Worm (Caenorhabditis elegans) whole organism, early embryonic: Measurements from ENCODE around the gene F37A4.2.

Experiments
- B0310.2 ChIP-seq: sonication (generic microtip); optimal IDR thresholded peaks from 2 replicates; lab custom pipeline; 2016; ENCODE audit warnings: mild to moderate bottlenecking, missing genetic modification characterization, missing compliant biosample characterization
- F13C5.2 ChIP-seq: sonication (generic microtip); optimal IDR thresholded peaks from 2 replicates; lab custom pipeline; 2017; ENCODE audit warnings: mild to moderate bottlenecking, missing genetic modification characterization, inconsistent platforms, missing compliant biosample characterization
- aly-1 ChIP-seq: sonication (generic microtip); optimal IDR thresholded peaks from 2 replicates; lab custom pipeline; 2016; ENCODE audit warnings: missing genetic modification characterization, missing compliant biosample characterization
- ama-1 ChIP-seq: fragments of 150-350 bp; optimal IDR thresholded peaks from 2 replicates; lab custom pipeline; 2014
- ceh-13 ChIP-seq: fragments of 200-800 bp; sonication (Bioruptor generic); optimal IDR thresholded peaks from 2 replicates; lab custom pipeline; 2018; ENCODE audit warnings: mild to moderate bottlenecking, missing genetic modification characterization, missing compliant biosample characterization
- ceh-36 ChIP-seq: sonication (generic microtip); optimal IDR thresholded peaks from 2 replicates; lab custom pipeline; 2016; ENCODE audit warnings: missing genetic modification characterization, inconsistent platforms, missing compliant biosample characterization
- ets-7 ChIP-seq: sonication (generic microtip); optimal IDR thresholded peaks from 2 replicates; lab custom pipeline; 2016; ENCODE audit warnings: missing genotype, missing genetic modification characterization, missing compliant biosample characterization
- flt-1 ChIP-seq: fragments of 200-800 bp; sonication (Bioruptor generic); IDR thresholded peaks from 2 replicates; pipeline ENCODE4 v1.3.6; 2022; ENCODE audit warnings: missing genetic modification characterization, missing compliant biosample characterization
- hmbx-1 ChIP-seq: sonication (generic microtip); optimal IDR thresholded peaks from 2 replicates; lab custom pipeline; 2016; ENCODE audit warnings: mild to moderate bottlenecking, missing genetic modification characterization, missing compliant biosample characterization
- hmg-4 ChIP-seq: fragments of 200-800 bp; sonication (Bioruptor generic); optimal IDR thresholded peaks from 2 replicates; lab custom pipeline; 2018; ENCODE audit warnings: mild to moderate bottlenecking, missing genetic modification characterization, missing compliant biosample characterization
- hnd-1 ChIP-seq: sonication (generic microtip); optimal IDR thresholded peaks from 2 replicates; lab custom pipeline; 2016; ENCODE audit warnings: missing genetic modification characterization, missing compliant biosample characterization
- pes-1 ChIP-seq: fragments of 200-800 bp; sonication (Bioruptor generic); IDR thresholded peaks from 2 replicates; pipeline ENCODE4 v1.3.6; 2022; ENCODE audit warnings: missing genetic modification reagents, missing genetic modification characterization, missing compliant biosample characterization
- scrt-1 ChIP-seq: fragments of 200-800 bp; sonication (Bioruptor generic); IDR thresholded peaks from 2 replicates; pipeline ENCODE4 v1.3.6; 2022; ENCODE audit warnings: missing genetic modification characterization, missing compliant biosample characterization
- sea-1 ChIP-seq: fragments of 200-800 bp; sonication (Bioruptor generic); conservative IDR thresholded peaks from 2 replicates; pipeline ENCODE4 v1.3.6; 2022; ENCODE audit warnings: missing genetic modification characterization, missing compliant biosample characterization
- tbx-11 ChIP-seq: fragments of 200-800 bp; sonication (Bioruptor generic); IDR thresholded peaks from 2 replicates; pipeline ENCODE4 v1.3.6; 2022; ENCODE audit warnings: missing genetic modification characterization, missing compliant biosample characterization
- tbx-37 ChIP-seq: fragments of 200-800 bp; sonication (Bioruptor generic); conservative IDR thresholded peaks from 2 replicates; pipeline ENCODE4 v1.3.6; 2022; ENCODE audit warnings: missing genetic modification reagents, missing genetic modification characterization, missing compliant biosample characterization
- tra-4 ChIP-seq: sonication (generic microtip); optimal IDR thresholded peaks from 2 replicates; lab custom pipeline; 2017; ENCODE audit warnings: missing genetic modification characterization, missing compliant biosample characterization

F37A4.2 gene

ce11 chrIII:6693285-6693684 lies 29.0 kb upstream of the F37A4.2 start:
- no peak for TF ChIP-seq sea-1 (GFP tag; lab: Robert Waterston, UW)
- no peak for TF ChIP-seq flt-1
- no peak for TF ChIP-seq aly-1 (tag; lab: Kevin White, UChicago)
- TF ChIP-seq pes-1 (GFP tag; lab: Robert Waterston, UW): no peak
- no peak for TF ChIP-seq F13C5.2 (tag; lab: Kevin White, UChicago)
- TF ChIP-seq ceh-13 (GFP tag; lab: Kevin White, UChicago): no peak
- TF ChIP-seq scrt-1 (GFP tag; lab: Robert Waterston, UW): no peak
- no peak for TF ChIP-seq tbx-11 (GFP tag; lab: Robert Waterston, UW)
- TF ChIP-seq hnd-1 (tag; lab: Kevin White, UChicago): no peak
- TF ChIP-seq tra-4: no peak
- no peak for TF ChIP-seq hmg-4 (GFP tag; lab: Kevin White, UChicago)
- TF ChIP-seq ama-1 (lab: Kevin White, UChicago): no peak
- TF ChIP-seq hmbx-1 (tag; lab: Kevin White, UChicago): no peak
- no peak for TF ChIP-seq ceh-36
- no peak for TF ChIP-seq ets-7 (tag; lab: Kevin White, UChicago)
- no peak for TF ChIP-seq tbx-37 (GFP tag; lab: Robert Waterston, UW)
- no peak for TF ChIP-seq B0310.2

ce11 chrIII:6695189-6695588 lies 27.1 kb upstream of the F37A4.2 start:
- TF ChIP-seq hmg-4 (GFP tag; lab: Kevin White, UChicago): no peak
- TF ChIP-seq tra-4: no peak
- TF ChIP-seq hmbx-1 (tag; lab: Kevin White, UChicago): no peak
- TF ChIP-seq scrt-1 (GFP tag; lab: Robert Waterston, UW): no peak
- TF ChIP-seq flt-1: no peak
- no peak for TF ChIP-seq aly-1 (tag; lab: Kevin White, UChicago)
- TF ChIP-seq ceh-13 (GFP tag; lab: Kevin White, UChicago): no peak
- TF ChIP-seq ceh-36: no peak
- no peak for TF ChIP-seq sea-1 (GFP tag; lab: Robert Waterston, UW)

- TF ChIP-seq tbx-37 (GFP tag; lab: Robert Waterston, UW): no peak
- TF ChIP-seq aly-1 (tag; lab: Kevin White, UChicago): no peak
- TF ChIP-seq flt-1: no peak
- TF ChIP-seq B0310.2: no peak
- TF ChIP-seq hmg-4 (GFP tag; lab: Kevin White, UChicago): no peak
- no peak for TF ChIP-seq ceh-13 (GFP tag; lab: Kevin White, UChicago)
- TF ChIP-seq tbx-11 (GFP tag; lab: Robert Waterston, UW): no peak
- TF ChIP-seq sea-1 (GFP tag; lab: Robert Waterston, UW): no peak
- no peak for TF ChIP-seq hmbx-1 (tag; lab: Kevin White, UChicago)
- TF ChIP-seq F13C5.2 (tag; lab: Kevin White, UChicago): no peak
- no peak for TF ChIP-seq ama-1 (lab: Kevin White, UChicago)
- no peak for TF ChIP-seq tra-4
- no peak for TF ChIP-seq scrt-1 (GFP tag; lab: Robert Waterston, UW)
- no peak for TF ChIP-seq ets-7 (tag; lab: Kevin White, UChicago)
- TF ChIP-seq pes-1 (GFP tag; lab: Robert Waterston, UW): no peak
- no peak for TF ChIP-seq ceh-36
- TF ChIP-seq hnd-1 (tag; lab: Kevin White, UChicago): no peak
These were observed 16.7 kb upstream of the F37A4.2 start, which contains the start of gene F37A4.6 for ce11 chrIII:6705515-6705914. Gene F37A4.6 (plus strand): TSS chrIII:6705815.

- TF ChIP-seq F13C5.2 (tag; lab: Kevin White, UChicago): peak; percentile 57
- no peak for TF ChIP-seq aly-1 (tag; lab: Kevin White, UChicago)
These were observed 12.3 kb upstream of the F37A4.2 start, which contains the start of gene isw-1 for ce11 chrIII:6709983-6710382. Gene isw-1 (minus strand): TSS chrIII:6710100.

ce11 chrIII:6711590-6711989 lies 10.7 kb upstream of the F37A4.2 start, which contains the start of gene F37A4.5:
Gene F37A4.5 (plus strand): TSS chrIII:6711890.
- TF ChIP-seq hmg-4 (GFP tag; lab: Kevin White, UChicago) (no peak), sea-1 (GFP tag; lab: Robert Waterston, UW) (no peak), scrt-1 (GFP tag; lab: Robert Waterston, UW) (no peak), tra-4 (no peak), pes-1 (GFP tag; lab: Robert Waterston, UW) (no peak), ets-7 (tag; lab: Kevin White, UChicago) (no peak), hnd-1 (tag; lab: Kevin White, UChicago) (no peak), flt-1 (no peak), ama-1 (lab: Kevin White, UChicago) (no peak), B0310.2 (no peak), aly-1 (tag; lab: Kevin White, UChicago) (no peak), tbx-11 (GFP tag; lab: Robert Waterston, UW) (no peak), tbx-37 (GFP tag; lab: Robert Waterston, UW) (no peak), ceh-13 (GFP tag; lab: Kevin White, UChicago) (no peak), hmbx-1 (tag; lab: Kevin White, UChicago) (no peak), F13C5.2 (tag; lab: Kevin White, UChicago) (no peak), ceh-36 (no peak)

ce11 chrIII:6713266-6713665 lies 9.0 kb upstream of the F37A4.2 start, which contains the start of gene F37A4.4:
Gene F37A4.4 (plus strand): TSS chrIII:6713566.
- TF ChIP-seq scrt-1 (GFP tag; lab: Robert Waterston, UW): no peak
- no peak for TF ChIP-seq ets-7 (tag; lab: Kevin White, UChicago)
- TF ChIP-seq tbx-37 (GFP tag; lab: Robert Waterston, UW): no peak
- no peak for TF ChIP-seq ceh-13 (GFP tag; lab: Kevin White, UChicago)
- TF ChIP-seq tra-4: no peak
- TF ChIP-seq sea-1 (GFP tag; lab: Robert Waterston, UW): no peak
- no peak for TF ChIP-seq F13C5.2 (tag; lab: Kevin White, UChicago)
- no peak for TF ChIP-seq pes-1 (GFP tag; lab: Robert Waterston, UW)
- no peak for TF ChIP-seq flt-1

ce11 chrIII:6718270-6718669 lies 4.0 kb upstream of the F37A4.2 start, which contains the start of gene F37A4.3:
Gene F37A4.3 (plus strand): TSS chrIII:6718570.
- TF ChIP-seq pes-1 (GFP tag; lab: Robert Waterston, UW) (no peak), B0310.2 (no peak), tra-4 (no peak), scrt-1 (GFP tag; lab: Robert Waterston, UW) (no peak), tbx-37 (GFP tag; lab: Robert Waterston, UW) (no peak), sea-1 (GFP tag; lab: Robert Waterston, UW) (no peak), ceh-13 (GFP tag; lab: Kevin White, UChicago) (no peak), F13C5.2 (tag; lab: Kevin White, UChicago) (no peak), ama-1 (lab: Kevin White, UChicago) (no peak), hmg-4 (GFP tag; lab: Kevin White, UChicago) (no peak), hnd-1 (tag; lab: Kevin White, UChicago) (no peak), ceh-36 (no peak), ets-7 (tag; lab: Kevin White, UChicago) (no peak), hmbx-1 (tag; lab: Kevin White, UChicago) (no peak), flt-1 (no peak), tbx-11 (GFP tag; lab: Robert Waterston, UW) (no peak), aly-1 (tag; lab: Kevin White, UChicago) (no peak)
